Worm (Caenorhabditis elegans) whole organism, late embryonic: ENCODE data around the gene swip-10.

Experiments used
- C08G9.2 ChIP-seq: sonication (generic microtip); optimal IDR thresholded peaks from 2 replicates; lab custom pipeline; 2016; ENCODE audit warnings: mild to moderate bottlenecking, missing genetic modification characterization, moderate library complexity, missing compliant biosample characterization
- ama-1 ChIP-seq: fragments of 150-350 bp; optimal IDR thresholded peaks from 2 replicates; lab custom pipeline; 2014
- ceh-30 ChIP-seq: fragments of 150-350 bp; optimal IDR thresholded peaks from 2 replicates; lab custom pipeline; 2014; ENCODE audit warnings: missing biosample characterization, missing genetic modification characterization
- ceh-48 ChIP-seq: sonication (generic microtip); optimal IDR thresholded peaks from 2 replicates; lab custom pipeline; 2016; ENCODE audit warnings: missing genetic modification characterization, inconsistent platforms, missing compliant biosample characterization
- ets-4 ChIP-seq: sonication (generic microtip); optimal IDR thresholded peaks from 2 replicates; lab custom pipeline; 2016; ENCODE audit warnings: missing genetic modification characterization, missing compliant biosample characterization
- fkh-10 ChIP-seq: fragments of 150-350 bp; optimal IDR thresholded peaks from 2 replicates; lab custom pipeline; 2014; ENCODE audit warnings: missing biosample characterization, missing genetic modification reagents, missing genetic modification characterization
- hlh-30 ChIP-seq: sonication (generic microtip); optimal IDR thresholded peaks from 2 replicates; lab custom pipeline; 2017; ENCODE audit warnings: antibody characterized with exemption, missing genetic modification characterization, missing compliant biosample characterization; ENCODE audit not compliant: insufficient read depth
- hlh-6 ChIP-seq: sonication (generic microtip); optimal IDR thresholded peaks from 2 replicates; lab custom pipeline; 2016; ENCODE audit warnings: missing genotype, missing genetic modification characterization, missing compliant biosample characterization
- lin-11 ChIP-seq: fragments of 200-800 bp; sonication (Bioruptor generic); optimal IDR thresholded peaks from 2 replicates; lab custom pipeline; 2018; ENCODE audit warnings: mild to moderate bottlenecking, missing genetic modification characterization, missing compliant biosample characterization
- pha-4 ChIP-seq: fragments of 150-350 bp; optimal IDR thresholded peaks from 2 replicates; lab custom pipeline; 2018; ENCODE audit warnings: missing biosample characterization, missing genetic modification reagents, missing genetic modification characterization
- rnt-1 ChIP-seq: sonication (generic microtip); optimal IDR thresholded peaks from 2 replicates; lab custom pipeline; 2016; ENCODE audit warnings: missing genetic modification characterization, missing compliant biosample characterization
- sox-2 ChIP-seq: fragments of 200-800 bp; sonication (Bioruptor generic); IDR thresholded peaks from 2 replicates; pipeline ENCODE4 v1.3.6; 2022; ENCODE audit warnings: missing genetic modification reagents, missing genetic modification characterization, missing compliant biosample characterization

DNA sequence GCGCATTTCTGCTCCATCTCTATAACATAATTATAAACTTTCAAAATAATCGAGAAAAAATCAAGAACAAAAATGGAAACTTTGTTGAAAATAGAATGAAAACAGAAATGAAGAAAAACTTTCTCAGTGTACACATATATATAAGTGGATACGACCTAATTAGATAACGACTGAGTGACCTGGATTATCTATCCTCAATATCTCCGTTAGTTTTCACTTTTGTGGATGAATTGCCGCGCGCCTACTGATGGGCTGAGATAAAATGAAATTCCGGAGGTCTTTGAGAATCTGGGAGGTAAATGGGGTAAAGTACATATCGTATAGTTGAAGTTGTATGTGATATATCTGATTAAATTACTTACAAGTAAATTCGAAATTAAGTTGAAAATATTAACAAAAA, 27.6 kb upstream of the swip-10 start, which contains the start of gene dpy-3:
- TF ChIP-seq ama-1 (no peak), pha-4 (tag; lab: Kevin White, UChicago) (no peak), rnt-1 (tag; lab: Kevin White, UChicago) (no peak), hlh-30 (tag; lab: Kevin White, UChicago) (no peak), ets-4 (tag; lab: Kevin White, UChicago) (no peak), fkh-10 (no peak), ceh-48 (tag; lab: Kevin White, UChicago) (no peak), lin-11 (no peak), hlh-6 (no peak), ceh-30 (tag; lab: Kevin White, UChicago) (no peak), C08G9.2 (tag; lab: Kevin White, UChicago) (no peak), sox-2 (GFP tag; lab: Robert Waterston, UW) (no peak)
